Fruit fly (Drosophila melanogaster): ENCODE results near the gene Mettl2.

DNA sequence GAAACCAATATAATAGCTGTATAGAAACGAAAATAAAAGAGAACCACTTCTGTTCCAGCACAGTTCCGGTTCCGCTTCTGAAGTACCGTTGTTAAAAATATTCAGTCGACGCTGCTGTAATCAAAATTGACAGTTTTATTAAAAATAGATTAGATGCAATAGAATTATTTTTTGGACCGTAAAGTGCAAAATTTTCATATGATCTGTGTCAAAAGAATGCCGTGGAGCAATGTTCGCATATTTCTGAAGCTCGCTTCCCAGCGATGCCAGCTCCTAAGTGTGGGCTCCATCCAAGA, 36.3 kb downstream of the Mettl2 start, which contains the start of the genes CG18170 and CG33791:
- no peak for TF ChIP-seq psq (optimal IDR thresholded peaks at IDR 0.05)
- no peak for TF ChIP-seq ttk (optimal IDR thresholded peaks at IDR 0.05)
- TF ChIP-seq Sin3A (optimal IDR thresholded peaks at IDR 0.05): no peak
- no peak for TF ChIP-seq h (optimal IDR thresholded peaks at IDR 0.05)
